Fruit fly (Drosophila melanogaster) whole organism, pupa: ENCODE data around the gene Prat2.

Experiments used
- CG10348 ChIP-seq: fragments of 200-800 bp; sonication (Bioruptor generic); IDR thresholded peaks from 2 replicates; pipeline ENCODE4 v1.3.6; 2022; ENCODE audit warnings: missing biosample characterization, missing genetic modification characterization
- CG12605 ChIP-seq: fragments of 200-800 bp; sonication (Bioruptor generic); IDR thresholded peaks from 2 replicates; pipeline ENCODE4 v1.3.6; 2022; ENCODE audit warnings: missing biosample characterization, missing genetic modification characterization
- CG13204 ChIP-seq: fragments of 200-800 bp; sonication (Bioruptor generic); optimal IDR thresholded peaks from 2 replicates; lab custom pipeline; 2018; ENCODE audit warnings: missing biosample characterization, mild to moderate bottlenecking, missing genetic modification characterization, moderate library complexity
- CG14655 ChIP-seq: fragments of 200-800 bp; sonication (Bioruptor generic); optimal IDR thresholded peaks from 3 replicates; lab custom pipeline; 2017; ENCODE audit warnings: mild to moderate bottlenecking, missing biosample characterization, missing genetic modification reagents, missing genetic modification characterization
- CG15710 ChIP-seq: fragments of 200-800 bp; sonication (Bioruptor generic); optimal IDR thresholded peaks from 2 replicates; lab custom pipeline; 2018; ENCODE audit warnings: missing biosample characterization, mild to moderate bottlenecking, missing genetic modification characterization, moderate library complexity
- CG17806 ChIP-seq: fragments of 200-800 bp; sonication (Bioruptor generic); optimal IDR thresholded peaks from 2 replicates; lab custom pipeline; 2018; ENCODE audit warnings: missing biosample characterization, mild to moderate bottlenecking, missing genetic modification characterization, moderate library complexity
- CG32121 ChIP-seq: fragments of 200-800 bp; sonication (Bioruptor generic); IDR thresholded peaks from 2 replicates; pipeline ENCODE4 v1.3.6; 2022; ENCODE audit warnings: missing biosample characterization, missing genetic modification characterization
- CG34367 ChIP-seq: fragments of 200-800 bp; sonication (Bioruptor generic); optimal IDR thresholded peaks from 2 replicates; lab custom pipeline; 2018; ENCODE audit warnings: missing biosample characterization, mild to moderate bottlenecking, missing genetic modification characterization
- CG4496 ChIP-seq: fragments of 200-800 bp; sonication (Bioruptor generic); IDR thresholded peaks from 3 replicates; pipeline ENCODE4 v1.3.6; 2022; ENCODE audit warnings: missing biosample characterization, missing genetic modification characterization
- CG8159 ChIP-seq: fragments of 200-800 bp; sonication (Bioruptor generic); optimal IDR thresholded peaks from 3 replicates; lab custom pipeline; 2018; ENCODE audit warnings: missing biosample characterization, mild to moderate bottlenecking, missing genetic modification characterization, moderate library complexity
- CG8301 ChIP-seq: fragments of 200-800 bp; sonication (Bioruptor generic); optimal IDR thresholded peaks from 2 replicates; lab custom pipeline; 2018; ENCODE audit warnings: missing biosample characterization, mild to moderate bottlenecking, missing genetic modification characterization
- CG9948 ChIP-seq: fragments of 200-800 bp; sonication (Bioruptor generic); optimal IDR thresholded peaks from 2 replicates; lab custom pipeline; 2018; ENCODE audit warnings: missing biosample characterization, mild to moderate bottlenecking, missing genetic modification characterization, moderate library complexity
- D1 ChIP-seq: fragments of 200-800 bp; sonication (Bioruptor generic); optimal IDR thresholded peaks from 2 replicates; lab custom pipeline; 2018; ENCODE audit warnings: missing biosample characterization, mild to moderate bottlenecking, missing genetic modification characterization, moderate library complexity
- EcR ChIP-seq: fragments of 200-800 bp; sonication (Bioruptor generic); optimal IDR thresholded peaks from 3 replicates; lab custom pipeline; 2019; ENCODE audit warnings: missing biosample characterization, missing genetic modification characterization, mild to moderate bottlenecking, moderate library complexity, missing genetic modification reagents
- Ets98B ChIP-seq: fragments of 200-800 bp; sonication (Bioruptor generic); IDR thresholded peaks from 2 replicates; pipeline ENCODE4 v1.3.6; 2022; ENCODE audit warnings: missing biosample characterization, missing genetic modification characterization
- Pif1A ChIP-seq: fragments of 200-800 bp; sonication (Bioruptor generic); optimal IDR thresholded peaks from 3 replicates; lab custom pipeline; 2016; ENCODE audit warnings: missing biosample characterization, missing genetic modification characterization
- Pif1B ChIP-seq: fragments of 200-800 bp; sonication (Bioruptor generic); optimal IDR thresholded peaks from 3 replicates; lab custom pipeline; 2016; ENCODE audit warnings: missing biosample characterization, missing genetic modification characterization
- Snoo ChIP-seq: fragments of 200-800 bp; sonication (Bioruptor generic); optimal IDR thresholded peaks from 3 replicates; lab custom pipeline; 2017; ENCODE audit warnings: missing biosample characterization, mild to moderate bottlenecking, missing genetic modification characterization, inconsistent platforms
- fd96Ca ChIP-seq: fragments of 200-800 bp; sonication (Bioruptor generic); IDR thresholded peaks from 3 replicates; pipeline ENCODE4 v1.3.6; 2022; ENCODE audit warnings: missing biosample characterization, missing genetic modification characterization
- gl ChIP-seq: fragments of 200-800 bp; sonication (Bioruptor generic); optimal IDR thresholded peaks from 2 replicates; lab custom pipeline; 2018; ENCODE audit warnings: missing biosample characterization, mild to moderate bottlenecking, missing genetic modification characterization
- rn ChIP-seq: fragments of 200-800 bp; sonication (Bioruptor generic); IDR thresholded peaks from 2 replicates; pipeline ENCODE4 v1.3.6; 2022; ENCODE audit warnings: missing biosample characterization, missing genetic modification characterization

Prat2 gene

DNA sequence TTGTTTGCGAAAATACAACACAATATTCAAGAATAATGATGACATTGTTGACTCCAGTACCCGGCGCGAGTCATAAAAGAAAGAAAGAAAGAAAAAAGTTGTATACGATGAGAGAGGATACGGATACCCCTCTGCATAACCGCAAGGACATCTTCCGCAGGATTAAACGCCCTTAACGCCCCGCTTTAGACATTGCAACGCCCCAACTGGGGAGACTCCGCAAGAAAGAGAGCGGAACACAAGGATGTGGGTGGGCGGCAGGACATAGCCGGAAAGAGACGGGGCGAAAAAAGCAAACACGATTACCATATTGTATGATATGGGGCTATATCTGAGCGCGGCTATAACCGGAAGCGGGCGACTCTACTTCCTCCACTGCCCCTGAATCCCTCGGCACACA lies 3.5 kb downstream of the Prat2 start:
- no peak for TF ChIP-seq CG32121
- TF ChIP-seq CG10348 (GFP tag; lab: Robert Waterston, UW), result no peak
- TF ChIP-seq rn, result no peak
- TF ChIP-seq CG15710 (tag; lab: Kevin White, UChicago), result no peak
- no peak for TF ChIP-seq CG8159 (tag; lab: Kevin White, UChicago)
- no peak for TF ChIP-seq CG13204 (GFP tag; lab: Kevin White, UChicago)
- no peak for TF ChIP-seq CG4496
- TF ChIP-seq Pif1B (GFP tag; lab: Kevin White, UChicago), result no peak
- TF ChIP-seq CG17806 (tag; lab: Kevin White, UChicago), result no peak

DNA sequence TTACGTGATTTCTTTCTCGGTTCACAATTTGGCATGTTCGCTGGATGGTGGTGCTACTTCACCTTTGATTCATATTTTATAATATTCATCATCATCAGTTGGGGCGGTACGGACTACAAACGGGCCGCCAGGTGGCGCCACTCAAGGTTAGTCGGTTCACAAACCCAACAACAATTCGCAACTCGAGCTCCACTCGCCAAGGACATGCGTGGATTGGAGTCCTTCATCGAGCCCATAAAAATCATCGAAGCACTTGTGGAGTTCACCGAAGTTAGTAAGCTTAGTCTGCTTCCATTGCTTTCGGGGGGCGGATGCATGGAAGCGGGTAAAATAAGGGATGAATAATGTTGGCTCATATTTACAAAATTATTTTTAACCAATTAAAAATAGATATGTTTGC lies 7.9 kb downstream of the Prat2 start:
- TF ChIP-seq D1 (peak; percentile 29), CG8159 (tag; lab: Kevin White, UChicago) (no peak), CG4496 (no peak)

DNA sequence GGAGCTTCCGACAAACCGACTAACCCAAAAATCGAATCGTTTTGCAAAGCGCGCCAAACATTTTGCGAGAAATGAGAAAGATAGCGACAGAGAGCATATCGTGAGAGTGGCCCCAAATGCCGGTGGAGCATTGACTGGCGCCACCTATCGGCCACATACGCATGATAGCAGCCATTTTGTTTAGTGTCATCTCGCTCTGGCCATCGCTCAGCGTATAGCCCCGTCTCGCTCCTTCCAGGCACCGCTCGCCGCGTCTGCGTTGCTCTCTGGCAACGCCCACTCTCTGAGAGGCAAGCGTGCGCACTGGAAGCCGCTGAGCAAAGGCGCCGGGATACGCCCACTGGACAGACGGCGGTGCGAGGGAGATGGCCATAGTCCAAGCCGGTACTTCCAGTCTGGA lies 10.7 kb downstream of the Prat2 start:
- TF ChIP-seq CG34367 (tag; lab: Kevin White, UChicago) (no peak), CG17806 (tag; lab: Kevin White, UChicago) (no peak), CG32121 (peak; percentile 43; the same call in 1 of the 2 replicates), CG13204 (GFP tag; lab: Kevin White, UChicago) (peak; percentile 60), Pif1A (GFP tag; lab: Kevin White, UChicago) (no peak), gl (tag; lab: Kevin White, UChicago) (peak; percentile 4), CG12605 (GFP tag; lab: Robert Waterston, UW) (no peak), CG4496 (peak; percentile 65; the same call in 1 of the 3 replicates), CG15710 (tag; lab: Kevin White, UChicago) (peak; percentile 1), fd96Ca (GFP tag; lab: Robert Waterston, UW) (peak; percentile 65; the same call in 2 of the 3 replicates), CG8159 (tag; lab: Kevin White, UChicago) (peak; percentile 12)
- TF ChIP-seq, all 21 proteins: peak for 7

DNA sequence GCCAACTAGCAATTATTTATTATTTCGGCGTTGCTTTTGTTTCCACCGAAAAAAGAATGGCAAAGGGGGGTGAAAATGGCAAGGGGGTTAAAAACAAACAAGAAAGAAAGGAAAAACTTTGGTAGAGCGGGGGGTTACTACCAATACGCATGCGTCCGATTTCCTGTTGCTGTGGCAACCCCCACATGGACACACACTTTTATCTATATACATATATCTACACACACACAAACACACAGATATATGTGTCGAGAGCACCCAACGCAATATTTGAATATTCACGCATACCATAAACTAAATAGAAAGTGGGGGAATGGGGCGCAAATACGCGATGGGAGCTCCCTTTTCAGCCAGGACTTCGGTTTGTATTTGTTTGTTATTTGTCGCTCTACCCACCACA lies 15.4 kb downstream of the Prat2 start:
- TF ChIP-seq Pif1B (GFP tag; lab: Kevin White, UChicago) (no peak), CG17806 (tag; lab: Kevin White, UChicago) (no peak), CG8301 (tag; lab: Kevin White, UChicago) (no peak), CG9948 (tag; lab: Kevin White, UChicago) (no peak), CG10348 (GFP tag; lab: Robert Waterston, UW) (no peak), CG8159 (tag; lab: Kevin White, UChicago) (no peak), gl (tag; lab: Kevin White, UChicago) (no peak), CG12605 (GFP tag; lab: Robert Waterston, UW) (no peak), Pif1A (GFP tag; lab: Kevin White, UChicago) (no peak), Snoo (tag; lab: Kevin White, UChicago) (no peak), CG4496 (no peak), rn (no peak), D1 (no peak), CG13204 (GFP tag; lab: Kevin White, UChicago) (no peak), CG32121 (no peak), CG15710 (tag; lab: Kevin White, UChicago) (no peak), CG14655 (GFP tag; lab: Kevin White, UChicago) (no peak), Ets98B (GFP tag; lab: Robert Waterston, UW) (no peak), CG34367 (tag; lab: Kevin White, UChicago) (no peak)

DNA sequence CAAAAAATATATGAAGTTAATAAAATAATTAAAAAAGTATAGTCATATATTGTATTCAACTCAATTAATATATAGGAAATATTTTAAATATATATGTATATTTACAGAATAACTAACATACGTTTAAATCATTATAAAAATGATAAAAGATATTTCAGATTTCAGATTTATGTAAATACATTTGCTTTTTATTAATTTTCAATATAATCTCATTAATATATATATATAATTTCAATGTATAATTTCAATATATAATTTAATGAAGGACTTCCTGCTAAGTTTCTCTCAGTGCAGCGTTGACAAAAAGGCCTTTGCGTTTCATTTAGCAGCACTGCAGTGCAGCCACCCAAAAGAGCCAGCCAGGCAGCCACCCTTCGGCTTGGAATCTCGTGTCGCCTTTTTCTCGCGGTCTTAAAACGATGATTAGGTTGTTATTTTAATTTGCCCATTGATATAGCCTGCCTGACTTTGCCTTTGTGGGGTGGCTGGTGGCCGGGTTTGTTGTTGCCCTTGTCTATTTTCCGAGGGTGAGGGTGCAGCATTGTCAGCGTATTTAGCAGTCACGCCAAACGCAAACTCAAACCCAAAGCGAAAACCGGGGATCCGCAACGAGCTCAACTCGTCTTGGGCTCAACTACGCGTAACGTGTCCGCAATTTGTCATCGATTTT lies 28.9 kb downstream of the Prat2 start:
- TF ChIP-seq CG17806 (tag; lab: Kevin White, UChicago) (no peak), CG13204 (GFP tag; lab: Kevin White, UChicago) (no peak), CG14655 (GFP tag; lab: Kevin White, UChicago) (no peak), CG12605 (GFP tag; lab: Robert Waterston, UW) (no peak), Pif1B (GFP tag; lab: Kevin White, UChicago) (no peak), CG4496 (no peak), gl (tag; lab: Kevin White, UChicago) (no peak), Pif1A (GFP tag; lab: Kevin White, UChicago) (no peak), rn (no peak), D1 (no peak)

DNA sequence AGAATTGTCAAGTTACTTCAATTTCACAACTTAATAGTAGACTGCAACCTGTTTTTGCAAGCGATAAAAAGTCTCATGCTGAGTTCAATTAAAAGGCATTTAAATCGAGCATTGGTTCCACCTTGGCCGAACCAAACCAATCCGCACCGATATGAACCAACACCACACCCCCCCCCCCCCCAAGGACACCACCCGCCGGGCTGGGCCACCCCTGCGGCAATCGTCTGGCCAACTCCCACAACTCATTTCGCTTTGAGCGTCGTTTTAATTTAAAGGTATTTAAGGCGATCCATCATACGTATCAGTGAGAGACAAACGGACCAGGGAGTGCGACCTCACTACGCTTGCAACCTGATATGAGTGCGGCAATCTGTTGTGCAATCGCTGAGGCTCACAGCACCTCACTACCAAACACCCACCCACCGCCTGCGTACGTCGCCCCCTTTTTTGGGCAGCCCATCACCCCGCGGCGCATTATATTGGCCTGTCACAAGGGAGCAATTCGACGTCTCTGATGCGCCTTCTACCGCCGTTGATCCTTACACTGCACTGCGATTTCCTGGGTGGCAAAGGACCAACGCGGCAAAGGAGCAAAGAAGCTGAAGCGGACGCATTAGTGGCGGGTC lies 29.7 kb downstream of the Prat2 start:
- TF ChIP-seq CG9948 (tag; lab: Kevin White, UChicago) (no peak), CG8301 (tag; lab: Kevin White, UChicago) (no peak), CG32121 (no peak), CG13204 (GFP tag; lab: Kevin White, UChicago) (no peak), rn (no peak), EcR (GFP tag; lab: Kevin White, UChicago) (no peak), Pif1A (GFP tag; lab: Kevin White, UChicago) (no peak), D1 (no peak), Pif1B (GFP tag; lab: Kevin White, UChicago) (no peak), Ets98B (GFP tag; lab: Robert Waterston, UW) (no peak), CG10348 (GFP tag; lab: Robert Waterston, UW) (no peak)
- TF ChIP-seq, all 21 proteins: peak for 0
